Worm (Caenorhabditis elegans) whole organism, L1 larva: ENCODE results near the gene F08D12.4.

Experiments
- C04F5.9 ChIP-seq: sonication (generic microtip); optimal IDR thresholded peaks from 2 replicates; lab custom pipeline; 2016; ENCODE audit warnings: missing genetic modification characterization, missing compliant biosample characterization
- C34B4.2 ChIP-seq: sonication (generic microtip); optimal IDR thresholded peaks from 2 replicates; lab custom pipeline; 2017; ENCODE audit warnings: mild to moderate bottlenecking, missing genetic modification characterization, missing compliant biosample characterization
- aly-2 ChIP-seq: fragments of 150-350 bp; optimal IDR thresholded peaks from 2 replicates; lab custom pipeline; 2014; ENCODE audit warnings: missing biosample characterization, missing genetic modification characterization
- ceh-63 ChIP-seq: fragments of 200-800 bp; sonication (Bioruptor generic); optimal IDR thresholded peaks from 2 replicates; lab custom pipeline; 2018; ENCODE audit warnings: mild to moderate bottlenecking, missing genetic modification characterization, missing compliant biosample characterization
- ceh-82 ChIP-seq, 3 experiments: fragments of 150-350 bp in 1 of 3; sonication (generic microtip) in 2 of 3; optimal IDR thresholded peaks; 2 replicates each; lab custom pipeline; 2014 to 2017; ENCODE audit warnings: missing biosample characterization in 3 of 3, missing genetic modification characterization in 3 of 3
- ceh-88 ChIP-seq: fragments of 200-800 bp; sonication (Bioruptor generic); IDR thresholded peaks from 2 replicates; pipeline ENCODE4 v1.3.6; 2022; ENCODE audit warnings: missing genetic modification characterization, missing compliant biosample characterization
- dpl-1 ChIP-seq, 3 experiments: fragments of 150-350 bp in 2 of 3; sonication (generic microtip) in 1 of 3; optimal IDR thresholded peaks; 2 replicates each; lab custom pipeline; 2014 to 2017; ENCODE audit warnings: missing biosample characterization in 3 of 3, missing genetic modification characterization in 3 of 3, missing genetic modification reagents in 3 of 3
- efl-1 ChIP-seq, 4 experiments: fragments of 150-350 bp; optimal IDR thresholded peaks in 3 of 4; peaks in 1 of 4; 1 replicate in 1 of 4; 2 replicates in 3 of 4; lab custom pipeline; 2014; ENCODE audit warnings: missing biosample characterization in 2 of 4, missing genetic modification characterization in 2 of 4, missing genetic modification reagents in 2 of 4
- efl-3 ChIP-seq: fragments of 200-800 bp; sonication (Bioruptor generic); optimal IDR thresholded peaks from 2 replicates; lab custom pipeline; 2018; ENCODE audit warnings: mild to moderate bottlenecking, missing genetic modification characterization, missing compliant biosample characterization
- egl-13 ChIP-seq: sonication (generic microtip); optimal IDR thresholded peaks from 2 replicates; lab custom pipeline; 2016; ENCODE audit warnings: missing genotype, missing genetic modification reagents, missing genetic modification characterization, missing compliant biosample characterization
- egl-27 ChIP-seq, 2 experiments: fragments of 150-350 bp in 1 of 2; sonication (generic microtip); optimal IDR thresholded peaks; 3 replicates each; lab custom pipeline; 2017 to 2018; ENCODE audit warnings: missing biosample characterization in 2 of 2, missing genetic modification characterization in 2 of 2, missing genetic modification reagents in 2 of 2
- elt-2 ChIP-seq: sonication (generic microtip); optimal IDR thresholded peaks from 2 replicates; lab custom pipeline; 2016; ENCODE audit warnings: missing genetic modification characterization, mild to moderate bottlenecking, inconsistent platforms, missing compliant biosample characterization, missing genetic modification reagents
- elt-3 ChIP-seq, 6 experiments: fragments of 150-350 bp in 1 of 6; sonication (generic microtip); optimal IDR thresholded peaks; 2 replicates each; lab custom pipeline; 2017 to 2018; ENCODE audit warnings: missing biosample characterization in 6 of 6, missing genetic modification characterization in 6 of 6, inconsistent platforms in 1 of 6
- fos-1 ChIP-seq: fragments of 150-350 bp; optimal IDR thresholded peaks from 2 replicates; lab custom pipeline; 2014; ENCODE audit warnings: missing biosample characterization, missing genetic modification characterization
- hlh-17 ChIP-seq: fragments of 200-800 bp; sonication (Bioruptor generic); optimal IDR thresholded peaks from 2 replicates; lab custom pipeline; 2018; ENCODE audit warnings: missing genetic modification characterization, mild to moderate bottlenecking, missing compliant biosample characterization, moderate library complexity, borderline replicate concordance
- hlh-4 ChIP-seq: sonication (generic microtip); optimal IDR thresholded peaks from 2 replicates; lab custom pipeline; 2016; ENCODE audit warnings: mild to moderate bottlenecking, missing genetic modification characterization, missing compliant biosample characterization
- jun-1 ChIP-seq: fragments of 150-350 bp; optimal IDR thresholded peaks from 2 replicates; lab custom pipeline; 2014; ENCODE audit warnings: missing biosample characterization, missing genetic modification reagents, missing genetic modification characterization
- lin-13 ChIP-seq: fragments of 150-350 bp; optimal IDR thresholded peaks from 2 replicates; lab custom pipeline; 2014; ENCODE audit warnings: missing biosample characterization, missing genetic modification reagents, missing genetic modification characterization
- lin-14 ChIP-seq: fragments of 200-800 bp; sonication (Bioruptor generic); optimal IDR thresholded peaks from 2 replicates; lab custom pipeline; 2018; ENCODE audit warnings: mild to moderate bottlenecking, missing genetic modification characterization, moderate library complexity, missing compliant biosample characterization
- lin-15B ChIP-seq: fragments of 150-350 bp; sonication (generic microtip); optimal IDR thresholded peaks from 3 replicates; lab custom pipeline; 2014; ENCODE audit warnings: missing biosample characterization, missing genetic modification characterization
- lir-3 ChIP-seq: sonication (generic microtip); optimal IDR thresholded peaks from 2 replicates; lab custom pipeline; 2016; ENCODE audit warnings: mild to moderate bottlenecking, missing genetic modification characterization, moderate library complexity, missing compliant biosample characterization; ENCODE audit not compliant: poor library complexity
- lsy-2 ChIP-seq, 2 experiments: fragments of 150-350 bp; optimal IDR thresholded peaks; 2 replicates each; lab custom pipeline; 2014; ENCODE audit warnings: missing biosample characterization in 2 of 2, missing genetic modification characterization in 2 of 2
- mdl-1 ChIP-seq, 2 experiments: fragments of 150-350 bp; optimal IDR thresholded peaks; 2 replicates each; lab custom pipeline; 2014 to 2017; ENCODE audit warnings: missing biosample characterization in 2 of 2, missing genetic modification characterization in 2 of 2, inconsistent platforms in 1 of 2
- mef-2 ChIP-seq: fragments of 150-350 bp; optimal IDR thresholded peaks from 2 replicates; lab custom pipeline; 2014; ENCODE audit warnings: missing biosample characterization, missing genetic modification characterization
- nhr-11 ChIP-seq: fragments of 150-350 bp; optimal IDR thresholded peaks from 2 replicates; lab custom pipeline; 2014; ENCODE audit warnings: missing biosample characterization, missing genetic modification characterization
- nhr-12 ChIP-seq: sonication (generic microtip); optimal IDR thresholded peaks from 2 replicates; lab custom pipeline; 2017; ENCODE audit warnings: missing biosample characterization, missing genetic modification characterization
- nhr-19 ChIP-seq: fragments of 200-800 bp; sonication (Bioruptor generic); conservative IDR thresholded peaks from 2 replicates; pipeline ENCODE4 v1.3.6; 2022; ENCODE audit warnings: missing genetic modification characterization, missing compliant biosample characterization
- nhr-28 ChIP-seq: fragments of 150-350 bp; optimal IDR thresholded peaks from 2 replicates; lab custom pipeline; 2014; ENCODE audit warnings: missing biosample characterization, missing genetic modification characterization
- nhr-71 ChIP-seq: sonication (generic microtip); optimal IDR thresholded peaks from 2 replicates; lab custom pipeline; 2016; ENCODE audit warnings: mild to moderate bottlenecking, missing genetic modification characterization, moderate library complexity, missing compliant biosample characterization
- nhr-76 ChIP-seq: sonication (generic microtip); optimal IDR thresholded peaks from 2 replicates; lab custom pipeline; 2017; ENCODE audit warnings: missing biosample characterization, missing genetic modification characterization
- nhr-85 ChIP-seq: sonication (generic microtip); peaks from one replicate; lab custom pipeline; 2016; ENCODE audit warnings: missing genetic modification characterization, inconsistent platforms, missing compliant biosample characterization
- nhr-90 ChIP-seq: sonication (generic microtip); optimal IDR thresholded peaks from 2 replicates; lab custom pipeline; 2016; ENCODE audit warnings: mild to moderate bottlenecking, missing genetic modification characterization, missing compliant biosample characterization; ENCODE audit not compliant: poor library complexity
- pag-3 ChIP-seq: sonication (generic microtip); optimal IDR thresholded peaks from 2 replicates; lab custom pipeline; 2017; ENCODE audit warnings: missing genetic modification characterization, mild to moderate bottlenecking, missing compliant biosample characterization, antibody characterized with exemption, borderline replicate concordance; ENCODE audit not compliant: insufficient read depth
- snpc-4 ChIP-seq: fragments of 150-350 bp; optimal IDR thresholded peaks from 2 replicates; lab custom pipeline; 2014; ENCODE audit warnings: missing biosample characterization, missing genetic modification characterization
- snu-23 ChIP-seq: sonication (generic microtip); optimal IDR thresholded peaks from 2 replicates; lab custom pipeline; 2016; ENCODE audit warnings: missing genetic modification characterization, missing compliant biosample characterization
- sup-37 ChIP-seq: fragments of 200-800 bp; sonication (Bioruptor generic); optimal IDR thresholded peaks from 2 replicates; lab custom pipeline; 2018; ENCODE audit warnings: mild to moderate bottlenecking, missing genetic modification characterization, missing compliant biosample characterization
- swsn-7 ChIP-seq: sonication (generic microtip); optimal IDR thresholded peaks from 2 replicates; lab custom pipeline; 2016; ENCODE audit warnings: missing genetic modification characterization, missing compliant biosample characterization
- ztf-11 ChIP-seq, 2 experiments: sonication (generic microtip); optimal IDR thresholded peaks; 2 replicates each; lab custom pipeline; 2016 to 2017; ENCODE audit warnings: missing genetic modification characterization in 2 of 2, missing biosample characterization in 1 of 2, missing compliant biosample characterization in 1 of 2
- ztf-4 ChIP-seq: fragments of 150-350 bp; optimal IDR thresholded peaks from 2 replicates; lab custom pipeline; 2014; ENCODE audit warnings: missing biosample characterization, missing genetic modification characterization

The F08D12.4 gene

DNA sequence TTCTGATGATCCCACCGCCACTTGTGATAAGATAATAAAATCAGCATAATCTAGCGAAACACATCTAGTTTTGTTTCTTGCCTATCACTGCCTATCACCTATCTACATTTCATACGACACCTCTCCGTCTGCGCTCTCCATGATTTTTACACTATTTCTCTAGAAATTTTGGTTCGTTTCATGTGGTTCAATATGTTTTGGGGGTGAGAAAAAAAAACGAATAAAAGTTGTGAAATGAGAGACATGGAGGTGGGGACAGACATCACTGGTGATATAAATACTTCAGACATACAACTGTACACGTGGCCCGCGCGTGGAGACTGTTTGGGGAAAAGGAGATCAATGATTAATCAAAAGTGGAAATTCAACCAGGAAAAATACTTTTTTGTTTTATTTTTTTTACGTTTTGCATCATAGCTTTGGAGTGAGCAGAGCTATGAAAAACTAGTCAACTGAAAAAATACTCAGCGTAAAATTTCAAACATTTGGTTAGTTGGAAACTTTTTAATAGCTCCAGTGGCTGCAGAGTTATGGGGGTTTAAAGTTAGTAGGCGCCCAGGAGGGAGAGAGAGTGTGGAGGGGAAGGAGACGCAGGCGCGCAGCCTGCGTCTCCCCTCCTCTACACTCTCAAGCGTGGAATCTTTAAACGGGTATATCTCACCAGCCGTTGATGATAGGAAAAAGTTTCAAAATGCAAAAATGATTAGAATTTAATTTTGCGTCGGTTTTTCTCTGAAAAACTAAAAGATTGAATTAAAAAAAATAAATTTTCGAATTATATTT, 25.0 kb downstream of the F08D12.4 start (continued):
- TF ChIP-seq ztf-11 (tag; optimal IDR thresholded peaks at IDR 0.05; lab: Kevin White, UChicago) (no peak), lin-14 (GFP tag; lab: Kevin White, UChicago) (peak; percentile 48), ceh-88 (GFP tag; lab: Robert Waterston, UW) (no peak), lin-13 (GFP tag; lab: Kevin White, UChicago) (no peak), ceh-63 (no peak), nhr-19 (GFP tag; lab: Robert Waterston, UW) (0 out of 2 replicates have a peak, but pooled peaks have one; percentile 5), nhr-71 (tag; lab: Kevin White, UChicago) (peak; percentile 38), efl-1 (optimal IDR thresholded peaks at IDR 0.05; lab: Kevin White, UChicago) (no peak), efl-1 (GFP tag; optimal IDR thresholded peaks at IDR 0.05 in 1 of 2; lab: Kevin White, UChicago) (no peak), hlh-4 (tag; lab: Kevin White, UChicago) (no peak), lir-3 (tag; lab: Kevin White, UChicago) (no peak), sup-37 (GFP tag; lab: Kevin White, UChicago) (no peak), nhr-12 (tag; lab: Kevin White, UChicago) (no peak), ztf-4 (tag; lab: Kevin White, UChicago) (no peak), elt-3 (tag; optimal IDR thresholded peaks at IDR 0.05; lab: Kevin White, UChicago) (peak in 4 of 6 experiments; percentile 11 to 87 (median 68)), lin-15B (no peak), elt-2 (tag; lab: Kevin White, UChicago) (peak; percentile 90), snpc-4 (no peak)

DNA sequence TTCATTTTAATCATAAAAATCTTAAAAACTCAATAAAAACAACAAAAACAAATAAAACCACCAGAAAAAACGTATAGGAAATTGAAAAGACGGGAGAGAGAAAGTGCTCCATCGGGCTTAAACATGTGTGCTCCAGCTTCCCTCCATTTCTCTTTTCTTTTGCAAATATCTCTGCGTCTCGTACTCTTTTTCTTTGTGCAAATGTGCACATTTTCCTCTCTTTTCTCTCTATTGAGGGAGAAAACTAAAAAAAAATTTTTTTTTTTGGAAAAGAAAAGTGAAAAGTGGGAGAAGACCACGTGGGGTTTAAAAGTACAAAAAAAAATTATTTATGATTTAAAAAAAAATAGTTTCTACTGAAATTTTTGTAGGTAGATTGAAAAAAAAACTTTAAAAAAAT, 26.3 kb downstream of the F08D12.4 start:
- peak; percentile 46 for TF ChIP-seq nhr-71 (tag; lab: Kevin White, UChicago)
- TF ChIP-seq mef-2 (tag; lab: Kevin White, UChicago) = no peak
- TF ChIP-seq elt-3 (tag; optimal IDR thresholded peaks at IDR 0.05; lab: Kevin White, UChicago) = no peak
- no peak for TF ChIP-seq swsn-7
- TF ChIP-seq nhr-11 (tag; lab: Kevin White, UChicago) = no peak
- TF ChIP-seq hlh-17 = no peak
- no peak for TF ChIP-seq pag-3 (tag; lab: Kevin White, UChicago)
- no peak for TF ChIP-seq lin-13 (GFP tag; lab: Kevin White, UChicago)
- TF ChIP-seq nhr-28 (tag; lab: Kevin White, UChicago) = no peak
- TF ChIP-seq dpl-1 (GFP tag; optimal IDR thresholded peaks at IDR 0.05; lab: Kevin White, UChicago) = peak in 1 of 3 experiments; percentile 13
- TF ChIP-seq lin-14 (GFP tag; lab: Kevin White, UChicago) = peak; percentile 65
- TF ChIP-seq aly-2 (tag; lab: Kevin White, UChicago) = no peak
- TF ChIP-seq efl-1 (optimal IDR thresholded peaks at IDR 0.05; lab: Kevin White, UChicago) = peak; percentile 34 to 51
- TF ChIP-seq efl-1 (GFP tag; optimal IDR thresholded peaks at IDR 0.05 in 1 of 2; lab: Kevin White, UChicago) = no peak
- TF ChIP-seq C34B4.2 (tag; lab: Kevin White, UChicago) = no peak
- no peak for TF ChIP-seq egl-13
- TF ChIP-seq lin-15B = no peak
- TF ChIP-seq ceh-63 = no peak
- TF ChIP-seq fos-1 (tag; lab: Kevin White, UChicago) = no peak
- peak in 1 of 2 experiments; percentile 42 for TF ChIP-seq lsy-2 (tag; optimal IDR thresholded peaks at IDR 0.05; lab: Kevin White, UChicago)
- TF ChIP-seq jun-1 (tag; lab: Kevin White, UChicago) = no peak
- TF ChIP-seq nhr-76 (tag; lab: Kevin White, UChicago) = no peak
- TF ChIP-seq C04F5.9 (tag; lab: Kevin White, UChicago) = no peak
- no peak for TF ChIP-seq nhr-12 (tag; lab: Kevin White, UChicago)
- TF ChIP-seq efl-3 (GFP tag; lab: Kevin White, UChicago) = no peak
- TF ChIP-seq ceh-82 (tag; optimal IDR thresholded peaks at IDR 0.05; lab: Kevin White, UChicago) = peak in 1 of 3 experiments; percentile 15
- TF ChIP-seq nhr-85 (tag; lab: Kevin White, UChicago) = no peak
- TF ChIP-seq nhr-90 = no peak
- TF ChIP-seq mdl-1 (tag; optimal IDR thresholded peaks at IDR 0.05; lab: Kevin White, UChicago) = peak in 1 of 2 experiments; percentile 32
- TF ChIP-seq snu-23 = peak; percentile 2
- no peak for TF ChIP-seq egl-27 (tag; optimal IDR thresholded peaks at IDR 0.05; lab: Kevin White, UChicago)
- TF ChIP-seq, all 84 proteins: peak for 8
